Worm (Caenorhabditis elegans) whole organism, L1 larva: ENCODE results near the gene rpm-1.

Source experiments
- alr-1 ChIP-seq: fragments of 200-800 bp; sonication (Bioruptor generic); optimal IDR thresholded peaks from 2 replicates; lab custom pipeline; 2018; ENCODE audit warnings: borderline replicate concordance, mild to moderate bottlenecking, missing genetic modification characterization, missing compliant biosample characterization
- ceh-63 ChIP-seq: fragments of 200-800 bp; sonication (Bioruptor generic); optimal IDR thresholded peaks from 2 replicates; lab custom pipeline; 2018; ENCODE audit warnings: mild to moderate bottlenecking, missing genetic modification characterization, missing compliant biosample characterization
- ces-1 ChIP-seq: fragments of 150-350 bp; optimal IDR thresholded peaks from 2 replicates; lab custom pipeline; 2014; ENCODE audit warnings: missing biosample characterization, missing genetic modification reagents, missing genetic modification characterization
- lin-39 ChIP-seq: fragments of 150-350 bp; optimal IDR thresholded peaks from 2 replicates; lab custom pipeline; 2014; ENCODE audit warnings: missing biosample characterization, missing genetic modification reagents, missing genetic modification characterization
- nhr-76 ChIP-seq: sonication (generic microtip); optimal IDR thresholded peaks from 2 replicates; lab custom pipeline; 2017; ENCODE audit warnings: missing biosample characterization, missing genetic modification characterization
- nhr-90 ChIP-seq: sonication (generic microtip); optimal IDR thresholded peaks from 2 replicates; lab custom pipeline; 2016; ENCODE audit warnings: mild to moderate bottlenecking, missing genetic modification characterization, missing compliant biosample characterization; ENCODE audit not compliant: poor library complexity
- pqm-1 ChIP-seq: sonication (generic microtip); optimal IDR thresholded peaks from 3 replicates; lab custom pipeline; 2017; ENCODE audit warnings: missing biosample characterization, missing genetic modification characterization
- skn-1 ChIP-seq: fragments of 150-350 bp; optimal IDR thresholded peaks from 2 replicates; lab custom pipeline; 2014; ENCODE audit warnings: missing biosample characterization, missing genetic modification characterization
- snpc-4 ChIP-seq: fragments of 150-350 bp; optimal IDR thresholded peaks from 2 replicates; lab custom pipeline; 2014; ENCODE audit warnings: missing biosample characterization, missing genetic modification characterization
- unc-86 ChIP-seq: sonication (generic microtip); optimal IDR thresholded peaks from 2 replicates; lab custom pipeline; 2016; ENCODE audit warnings: missing genetic modification characterization, missing compliant biosample characterization

- no peak for TF ChIP-seq pqm-1 (tag; lab: Kevin White, UChicago)
- no peak for TF ChIP-seq nhr-76 (tag; lab: Kevin White, UChicago)
- no peak for TF ChIP-seq unc-86 (tag; lab: Kevin White, UChicago)
- no peak for TF ChIP-seq skn-1 (tag; lab: Kevin White, UChicago)
- TF ChIP-seq lin-39 (tag; lab: Kevin White, UChicago) = no peak
- TF ChIP-seq ceh-63 (GFP tag; lab: Kevin White, UChicago) = no peak
- no peak for TF ChIP-seq nhr-90 (tag; lab: Kevin White, UChicago)
- TF ChIP-seq alr-1 = no peak
- no peak for TF ChIP-seq snpc-4 (tag; lab: Kevin White, UChicago)
- no peak for TF ChIP-seq ces-1 (GFP tag; lab: Kevin White, UChicago)
These were observed 52.3 kb downstream of the rpm-1 start for ce11 chrV:8767493-8767892.
